Fruit fly (Drosophila melanogaster) whole organism, embryonic: ENCODE results near the gene CG6912.
A peak's percentile ranks its signal among the peaks of the same experiment; 100 is the strongest.

Experiments used
- CG10147 ChIP-seq: fragments of 200-800 bp; sonication (Bioruptor generic); optimal IDR thresholded peaks from 2 replicates; lab custom pipeline; 2019; ENCODE audit warnings: missing biosample characterization, mild to moderate bottlenecking, missing genetic modification characterization, moderate library complexity
- CG11723 ChIP-seq: fragments of 200-800 bp; sonication (Bioruptor generic); optimal IDR thresholded peaks from 2 replicates; lab custom pipeline; 2017; ENCODE audit warnings: missing biosample characterization, mild to moderate bottlenecking, missing genetic modification characterization
- CG1233 ChIP-seq: fragments of 200-800 bp; sonication (Bioruptor generic); optimal IDR thresholded peaks from 4 replicates; lab custom pipeline; 2018; ENCODE audit warnings: missing biosample characterization, mild to moderate bottlenecking, missing genetic modification characterization
- CG12769 ChIP-seq: fragments of 200-800 bp; sonication (Bioruptor generic); optimal IDR thresholded peaks from 2 replicates; lab custom pipeline; 2019; ENCODE audit warnings: missing biosample characterization, mild to moderate bottlenecking, missing genetic modification characterization, moderate library complexity
- CG18476 ChIP-seq: fragments of 200-800 bp; sonication (Bioruptor generic); optimal IDR thresholded peaks from 2 replicates; lab custom pipeline; 2016; ENCODE audit warnings: missing biosample characterization, mild to moderate bottlenecking, missing genetic modification characterization
- CG2202 ChIP-seq: fragments of 200-800 bp; sonication (Bioruptor generic); optimal IDR thresholded peaks from 2 replicates; lab custom pipeline; 2018; ENCODE audit warnings: missing biosample characterization, mild to moderate bottlenecking, missing genetic modification characterization
- CG3065 ChIP-seq: fragments of 200-800 bp; sonication (Bioruptor generic); optimal IDR thresholded peaks from 2 replicates; lab custom pipeline; 2016; ENCODE audit warnings: missing biosample characterization, missing genetic modification characterization
- CG32772 ChIP-seq: fragments of 200-800 bp; sonication (Bioruptor generic); IDR thresholded peaks from 2 replicates; pipeline ENCODE4 v1.3.6; 2022; ENCODE audit warnings: missing biosample characterization, missing genetic modification characterization
- CG3407 ChIP-seq: fragments of 200-800 bp; sonication (Bioruptor generic); optimal IDR thresholded peaks from 2 replicates; lab custom pipeline; 2018; ENCODE audit warnings: missing biosample characterization, mild to moderate bottlenecking, missing genetic modification characterization
- CG3847 ChIP-seq: fragments of 200-800 bp; sonication (Bioruptor generic); IDR thresholded peaks from 2 replicates; pipeline ENCODE4 v1.3.6; 2022; ENCODE audit warnings: missing biosample characterization, missing genetic modification characterization
- CG4730 ChIP-seq: fragments of 200-800 bp; sonication (Bioruptor generic); IDR thresholded peaks from 2 replicates; pipeline ENCODE4 v1.3.6; 2022; ENCODE audit warnings: missing biosample characterization, missing genetic modification characterization
- CG4854 ChIP-seq: fragments of 200-800 bp; sonication (Bioruptor generic); optimal IDR thresholded peaks from 2 replicates; lab custom pipeline; 2016; ENCODE audit warnings: missing biosample characterization, missing genetic modification characterization, inconsistent platforms
- CG5245 ChIP-seq: fragments of 200-800 bp; sonication (Bioruptor generic); optimal IDR thresholded peaks from 3 replicates; lab custom pipeline; 2016; ENCODE audit warnings: missing biosample characterization, missing genetic modification characterization
- CG6654 ChIP-seq: fragments of 200-800 bp; sonication (Bioruptor generic); optimal IDR thresholded peaks from 2 replicates; lab custom pipeline; 2017; ENCODE audit warnings: missing biosample characterization, mild to moderate bottlenecking, missing genetic modification characterization
- CG6689 ChIP-seq: fragments of 200-800 bp; sonication (Bioruptor generic); IDR thresholded peaks from 2 replicates; pipeline ENCODE4 v1.3.6; 2022; ENCODE audit warnings: missing biosample characterization, missing genetic modification characterization
- CG7271 ChIP-seq: fragments of 200-800 bp; sonication (Bioruptor generic); optimal IDR thresholded peaks from 2 replicates; lab custom pipeline; 2018; ENCODE audit warnings: missing biosample characterization, mild to moderate bottlenecking, missing genetic modification characterization, moderate library complexity
- CG8359 ChIP-seq: fragments of 200-800 bp; sonication (Bioruptor generic); optimal IDR thresholded peaks from 2 replicates; lab custom pipeline; 2017; ENCODE audit warnings: missing biosample characterization, mild to moderate bottlenecking, missing genetic modification characterization, borderline replicate concordance
- CG8388 ChIP-seq: fragments of 200-800 bp; sonication (Bioruptor generic); optimal IDR thresholded peaks from 2 replicates; lab custom pipeline; 2019; ENCODE audit warnings: missing biosample characterization, mild to moderate bottlenecking, missing genetic modification characterization, moderate library complexity
- D19A ChIP-seq: fragments of 200-800 bp; optimal IDR thresholded peaks from 3 replicates; lab custom pipeline; 2019; ENCODE audit warnings: missing biosample characterization, mild to moderate bottlenecking, missing genetic modification characterization, moderate library complexity
- ERR ChIP-seq: fragments of 200-800 bp; sonication (Bioruptor generic); optimal IDR thresholded peaks from 2 replicates; lab custom pipeline; 2016; ENCODE audit warnings: missing biosample characterization, missing genetic modification characterization
- Elba2 ChIP-seq: fragments of 200-800 bp; sonication (Bioruptor generic); optimal IDR thresholded peaks from 3 replicates; lab custom pipeline; 2016; ENCODE audit warnings: missing biosample characterization, missing genetic modification characterization
- Gug ChIP-seq: fragments of 200-800 bp; sonication (Bioruptor generic); IDR thresholded peaks from 4 replicates; pipeline ENCODE4 v1.3.6; 2022; ENCODE audit warnings: missing biosample characterization, missing genetic modification characterization
- HmgZ ChIP-seq: fragments of 200-800 bp; sonication (Bioruptor generic); optimal IDR thresholded peaks from 2 replicates; lab custom pipeline; 2018; ENCODE audit warnings: missing biosample characterization, mild to moderate bottlenecking, missing genetic modification characterization
- Hmr ChIP-seq: fragments of 200-800 bp; sonication (Bioruptor generic); optimal IDR thresholded peaks from 3 replicates; lab custom pipeline; 2017; ENCODE audit warnings: mild to moderate bottlenecking, missing biosample characterization, missing genetic modification reagents, missing genetic modification characterization
- Hr51 ChIP-seq, 2 experiments: fragments of 200-800 bp; sonication (Bioruptor generic); optimal IDR thresholded peaks; 2 replicates in 1 of 2; 3 replicates in 1 of 2; lab custom pipeline; 2016 to 2018; ENCODE audit warnings: missing biosample characterization in 2 of 2, missing genetic modification characterization in 2 of 2, mild to moderate bottlenecking in 1 of 2, moderate library complexity in 1 of 2
- MESR4 ChIP-seq: fragments of 200-800 bp; sonication (Bioruptor generic); optimal IDR thresholded peaks from 2 replicates; lab custom pipeline; 2018; ENCODE audit warnings: missing biosample characterization, mild to moderate bottlenecking, missing genetic modification characterization, moderate library complexity
- Mrtf ChIP-seq: fragments of 200-800 bp; sonication (Bioruptor generic); IDR thresholded peaks from 3 replicates; pipeline ENCODE4 v1.3.6; 2022; ENCODE audit warnings: missing biosample characterization, missing genetic modification characterization
- NC2β ChIP-seq: fragments of 200-800 bp; sonication (Bioruptor generic); optimal IDR thresholded peaks from 2 replicates; lab custom pipeline; 2016; ENCODE audit warnings: missing biosample characterization, missing genetic modification characterization
- Pdp1 ChIP-seq, 2 experiments: fragments of 200-800 bp; sonication (Bioruptor generic); optimal IDR thresholded peaks; 3 replicates each; lab custom pipeline; 2016; ENCODE audit warnings: missing biosample characterization in 2 of 2, missing genetic modification characterization in 2 of 2, mild to moderate bottlenecking in 1 of 2, moderate library complexity in 1 of 2
- Ssrp ChIP-seq: fragments of 200-800 bp; sonication (Bioruptor generic); optimal IDR thresholded peaks from 2 replicates; lab custom pipeline; 2018; ENCODE audit warnings: missing biosample characterization, mild to moderate bottlenecking, missing genetic modification characterization, moderate library complexity
- Stat92E ChIP-seq, 3 experiments: fragments of >200 bp in 2 of 3; fragments of 200-800 bp in 1 of 3; sonication (Bioruptor generic) in 1 of 3; optimal IDR thresholded peaks; 2 replicates each; lab custom pipeline; 2017 to 2019; ENCODE audit warnings: missing biosample characterization in 3 of 3, missing genetic modification characterization in 3 of 3, mild to moderate bottlenecking in 1 of 3, moderate library complexity in 1 of 3
- Xrp1 ChIP-seq: fragments of 200-800 bp; sonication (Bioruptor generic); IDR thresholded peaks from 2 replicates; pipeline ENCODE4 v1.3.6; 2022; ENCODE audit warnings: missing biosample characterization, missing genetic modification characterization
- ase ChIP-seq: fragments of 200-800 bp; sonication (Bioruptor generic); IDR thresholded peaks from 3 replicates; pipeline ENCODE4 v1.3.6; 2022; ENCODE audit warnings: missing biosample characterization, missing genetic modification characterization
- ato ChIP-seq: fragments of 200-800 bp; sonication (Bioruptor generic); IDR thresholded peaks from 2 replicates; pipeline ENCODE4 v1.3.6; 2022; ENCODE audit warnings: missing biosample characterization, missing genetic modification characterization; ENCODE audit not compliant: partially characterized antibody
- danr ChIP-seq: fragments of 200-800 bp; sonication (Bioruptor generic); IDR thresholded peaks from 2 replicates; pipeline ENCODE4 v1.3.6; 2022; ENCODE audit warnings: missing biosample characterization, missing genetic modification characterization
- dm ChIP-seq: fragments of 200-800 bp; sonication (Bioruptor generic); optimal IDR thresholded peaks from 3 replicates; lab custom pipeline; 2016; ENCODE audit warnings: missing biosample characterization, missing genetic modification characterization
- gro ChIP-seq: fragments of 200-800 bp; sonication (Bioruptor generic); optimal IDR thresholded peaks from 2 replicates; lab custom pipeline; 2016; ENCODE audit warnings: missing biosample characterization, missing genetic modification characterization
- insv ChIP-seq, 2 experiments: fragments of 200-800 bp; sonication (Bioruptor generic); optimal IDR thresholded peaks; 3 replicates each; lab custom pipeline; 2016 to 2018; ENCODE audit warnings: missing biosample characterization in 2 of 2, missing genetic modification characterization in 2 of 2
- knrl ChIP-seq: fragments of 200-800 bp; sonication (Bioruptor generic); IDR thresholded peaks from 3 replicates; pipeline ENCODE4 v1.3.6; 2022; ENCODE audit warnings: missing biosample characterization, missing genetic modification characterization; ENCODE audit not compliant: partially characterized antibody
- lab ChIP-seq: fragments of 200-800 bp; sonication (Bioruptor generic); optimal IDR thresholded peaks from 3 replicates; lab custom pipeline; 2017; ENCODE audit warnings: missing biosample characterization, missing genetic modification characterization, mild to moderate bottlenecking, moderate library complexity, missing genetic modification reagents
- lov ChIP-seq, 2 experiments: fragments of 200-800 bp in 1 of 2; fragments of >200 bp in 1 of 2; sonication (Bioruptor generic) in 1 of 2; IDR thresholded peaks in 1 of 2; optimal IDR thresholded peaks in 1 of 2; 2 replicates in 1 of 2; 3 replicates in 1 of 2; pipeline versions ENCODE4 v1.3.6 to Lab custom; 2017 to 2022; ENCODE audit warnings: missing biosample characterization in 1 of 2, missing genetic modification characterization in 1 of 2
- onecut ChIP-seq: fragments of 200-800 bp; sonication (Bioruptor generic); IDR thresholded peaks from 2 replicates; pipeline ENCODE4 v1.3.6; 2022; ENCODE audit warnings: missing biosample characterization, missing genetic modification characterization
- org-1 ChIP-seq: fragments of 200-800 bp; sonication (Bioruptor generic); optimal IDR thresholded peaks from 2 replicates; lab custom pipeline; 2017; ENCODE audit warnings: missing biosample characterization, missing genetic modification characterization
- p53 ChIP-seq: fragments of 200-800 bp; sonication (Bioruptor generic); optimal IDR thresholded peaks from 2 replicates; lab custom pipeline; 2016; ENCODE audit warnings: missing biosample characterization, missing genetic modification characterization
- run ChIP-seq: fragments of 200-800 bp; sonication (Bioruptor generic); optimal IDR thresholded peaks from 3 replicates; lab custom pipeline; 2018; ENCODE audit warnings: missing biosample characterization, mild to moderate bottlenecking, missing genetic modification characterization
- sd ChIP-seq: fragments of 200-800 bp; sonication (Bioruptor generic); optimal IDR thresholded peaks from 3 replicates; lab custom pipeline; 2018; ENCODE audit warnings: missing biosample characterization, mild to moderate bottlenecking, missing genetic modification characterization, moderate library complexity
- tna ChIP-seq: fragments of 200-800 bp; sonication (Bioruptor generic); IDR thresholded peaks from 2 replicates; pipeline ENCODE4 v1.3.6; 2022; ENCODE audit warnings: missing biosample characterization, missing genetic modification characterization; ENCODE audit not compliant: partially characterized antibody
- unc-4 ChIP-seq: fragments of 200-800 bp; sonication (Bioruptor generic); IDR thresholded peaks from 2 replicates; pipeline ENCODE4 v1.3.6; 2022; ENCODE audit warnings: missing biosample characterization, missing genetic modification characterization; ENCODE audit not compliant: partially characterized antibody
- vvl ChIP-seq: fragments of 200-800 bp; sonication (Bioruptor generic); IDR thresholded peaks from 2 replicates; pipeline ENCODE4 v1.3.6; 2022; ENCODE audit warnings: missing biosample characterization, missing genetic modification characterization

CG6912 gene

DNA sequence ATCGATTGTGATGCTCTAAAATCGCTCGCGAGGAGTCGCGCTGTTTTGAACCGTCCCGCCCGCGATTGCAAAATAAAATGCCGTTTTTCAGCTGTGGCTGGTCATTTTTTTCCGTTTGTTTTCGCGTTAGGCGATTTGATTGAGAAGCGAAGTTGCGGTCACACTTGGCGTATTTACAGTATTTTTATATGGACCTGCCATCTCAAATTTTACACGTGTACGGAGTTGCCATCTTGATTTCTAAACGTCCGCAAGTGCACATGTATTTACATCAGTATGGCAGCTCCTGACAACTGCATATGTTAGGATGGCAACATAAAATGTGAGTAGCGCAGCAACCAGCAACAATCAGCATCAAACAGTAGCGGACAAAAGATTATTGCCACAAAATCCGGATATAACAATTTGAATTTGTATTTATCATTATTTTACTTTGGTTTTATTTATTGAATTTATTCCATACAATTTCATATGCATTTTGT is 41.2 kb downstream of the CG6912 start, which contains the start of gene CG6966 (continued):
- TF ChIP-seq lov (optimal IDR thresholded peaks at IDR 0.05; lab: Kevin White, UChicago) (no peak), lov (GFP tag; IDR thresholded peaks at IDR 0.05; lab: Robert Waterston, UW) (no peak), Hr51 (GFP tag; optimal IDR thresholded peaks at IDR 0.05; lab: Kevin White, UChicago) (peak; percentile 88 to 97), CG11723 (GFP tag; lab: Kevin White, UChicago) (peak; percentile 88), ato (no peak), tna (no peak), sd (peak; percentile 91), MESR4 (GFP tag; lab: Kevin White, UChicago) (peak; percentile 58), Gug (GFP tag; lab: Robert Waterston, UW) (peak; percentile 95), CG32772 (no peak), CG18476 (GFP tag; lab: Kevin White, UChicago) (peak; percentile 77), ERR (GFP tag; lab: Kevin White, UChicago) (peak; percentile 85), Pdp1 (GFP tag; optimal IDR thresholded peaks at IDR 0.05; lab: Kevin White, UChicago) (peak; percentile 89 to 93), insv (GFP tag; optimal IDR thresholded peaks at IDR 0.05; lab: Kevin White, UChicago) (peak in 1 of 2 experiments; percentile 88), CG8388 (peak; percentile 88), knrl (GFP tag; lab: Robert Waterston, UW) (no peak), CG6654 (GFP tag; lab: Kevin White, UChicago) (peak; percentile 66), gro (GFP tag; lab: Kevin White, UChicago) (peak; percentile 94), CG4854 (peak; percentile 93), p53 (peak; percentile 95), CG5245 (peak; percentile 81), org-1 (GFP tag; lab: Kevin White, UChicago) (peak; percentile 93), HmgZ (peak; percentile 98), CG12769 (peak; percentile 96), CG8359 (GFP tag; lab: Kevin White, UChicago) (peak; percentile 70), CG7271 (tag; lab: Kevin White, UChicago) (peak; percentile 92), Stat92E (GFP tag; optimal IDR thresholded peaks at IDR 0.05; lab: Kevin White, UChicago) (peak in 1 of 3 experiments; percentile 80), CG3065 (GFP tag; lab: Kevin White, UChicago) (peak; percentile 93), unc-4 (GFP tag; lab: Robert Waterston, UW) (no peak), lab (GFP tag; lab: Kevin White, UChicago) (peak; percentile 98), CG3847 (GFP tag; lab: Robert Waterston, UW) (no peak), CG4730 (GFP tag; lab: Robert Waterston, UW) (no peak), ase (GFP tag; lab: Robert Waterston, UW) (no peak), CG1233 (GFP tag; lab: Kevin White, UChicago) (peak; percentile 96), Mrtf (GFP tag; lab: Robert Waterston, UW) (no peak), CG3407 (GFP tag; lab: Kevin White, UChicago) (peak; percentile 94), danr (GFP tag; lab: Robert Waterston, UW) (no peak), Elba2 (GFP tag; lab: Kevin White, UChicago) (peak; percentile 85), CG2202 (tag; lab: Kevin White, UChicago) (peak; percentile 92), dm (GFP tag; lab: Kevin White, UChicago) (peak; percentile 95), vvl (GFP tag; lab: Robert Waterston, UW) (no peak), Hmr (GFP tag; lab: Kevin White, UChicago) (peak; percentile 99), CG10147 (peak; percentile 90), Ssrp (peak; percentile 87), onecut (GFP tag; lab: Robert Waterston, UW) (peak; percentile 88), D19A (tag; lab: Kevin White, UChicago) (peak; percentile 48), NC2β (GFP tag; lab: Kevin White, UChicago) (peak; percentile 97), Xrp1 (no peak), run (peak; percentile 80), CG6689 (GFP tag; lab: Robert Waterston, UW) (no peak)
